Worm (Caenorhabditis elegans) whole organism, midembryonic: ENCODE measurements around the gene M162.5.

ENCODE experiments used
- flt-1 ChIP-seq: fragments of 200-800 bp; sonication (Bioruptor generic); IDR thresholded peaks from 2 replicates; pipeline ENCODE4 v1.3.6; 2022; ENCODE audit warnings: missing genetic modification characterization, missing compliant biosample characterization
- tab-1 ChIP-seq: fragments of 200-800 bp; sonication (Bioruptor generic); IDR thresholded peaks from 2 replicates; pipeline ENCODE4 v1.3.6; 2022; ENCODE audit warnings: missing genetic modification characterization, missing compliant biosample characterization
- ztf-23 ChIP-seq: fragments of 200-800 bp; sonication (Bioruptor generic); IDR thresholded peaks from 2 replicates; pipeline ENCODE4 v1.3.6; 2022; ENCODE audit warnings: missing genetic modification reagents, missing genetic modification characterization, missing compliant biosample characterization

DNA sequence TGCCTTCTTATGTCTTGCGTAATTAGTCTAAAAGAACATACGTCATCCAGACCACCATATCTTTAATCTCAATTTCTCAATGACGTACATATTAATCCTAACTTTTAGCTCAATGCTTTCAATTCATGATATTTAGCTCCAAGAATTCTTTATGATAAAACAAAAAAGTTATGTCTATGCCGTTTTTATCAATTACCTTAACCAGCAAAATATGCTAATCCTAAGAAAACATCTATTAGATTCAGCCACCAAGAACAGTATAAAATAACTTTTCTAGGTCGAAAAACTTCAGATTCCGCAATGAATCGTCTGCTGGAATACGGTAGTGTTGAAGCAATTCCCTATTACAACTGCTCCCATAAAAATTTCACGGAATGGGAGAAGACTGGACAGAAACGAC lies 23.0 kb downstream of the M162.5 start, which contains the start of gene srt-45:
- TF ChIP-seq ztf-23 (GFP tag; lab: Robert Waterston, UW) (no peak), flt-1 (GFP tag; lab: Robert Waterston, UW) (no peak), tab-1 (no peak)
